Worm (Caenorhabditis elegans): ENCODE measurements around the gene srbc-11.
"Not testable (repeated sequence)": the region's sequence is repeated elsewhere in the genome, so short reads cannot be mapped to it uniquely, and the experiment has no call there.

srbc-11 gene

ce11 chrV:7495189-7495588 is at the start of gene srbc-11:
Gene srbc-11, minus strand, starts transcription at chrV:7495289.
- no peak for TF ChIP-seq unc-62 (GFP tag; optimal IDR thresholded peaks at IDR 0.05)

- TF ChIP-seq unc-62 (GFP tag; optimal IDR thresholded peaks at IDR 0.05), result no peak
These were observed 48.6 kb upstream of the srbc-11 start for ce11 chrV:7543728-7544127.

- TF ChIP-seq unc-62 (GFP tag; optimal IDR thresholded peaks at IDR 0.05), result no peak
These were observed 43.9 kb upstream of the srbc-11 start, which contains the start of gene srh-268 for ce11 chrV:7539015-7539414. Gene srh-268, plus strand, starts transcription at chrV:7539315.

- TF ChIP-seq unc-62 (GFP tag; optimal IDR thresholded peaks at IDR 0.05), result no peak
These were observed 42.9 kb upstream of the srbc-11 start, which contains the start of gene C54F6.12 for ce11 chrV:7538018-7538417. Gene C54F6.12, minus strand, starts transcription at chrV:7538118.

- no peak for TF ChIP-seq unc-62 (GFP tag; optimal IDR thresholded peaks at IDR 0.05)
These were observed 37.9 kb upstream of the srbc-11 start, which contains the start of gene C54F6.3 for ce11 chrV:7532947-7533346. Gene C54F6.3, plus strand, starts transcription at chrV:7533247.

- TF ChIP-seq unc-62 (GFP tag; optimal IDR thresholded peaks at IDR 0.05), result no peak
These were observed 34.8 kb upstream of the srbc-11 start, which contains the start of gene swt-2 for ce11 chrV:7529840-7530239. Gene swt-2, plus strand, starts transcription at chrV:7530140.

ce11 chrV:7528816-7529215 is 33.7 kb upstream of the srbc-11 start, which contains the start of gene C54F6.5:
Gene C54F6.5, plus strand, starts transcription at chrV:7529116.
- TF ChIP-seq unc-62 (GFP tag; optimal IDR thresholded peaks at IDR 0.05), result no peak

- no peak for TF ChIP-seq unc-62 (GFP tag; optimal IDR thresholded peaks at IDR 0.05)
These were observed 32.1 kb upstream of the srbc-11 start, which contains the start of gene C54F6.17 for ce11 chrV:7527153-7527552. Gene C54F6.17, plus strand, starts transcription at chrV:7527453.

- TF ChIP-seq unc-62 (GFP tag; optimal IDR thresholded peaks at IDR 0.05), result no peak
These were observed 30.6 kb upstream of the srbc-11 start, which contains the start of gene C54F6.18 for ce11 chrV:7525695-7526094. Gene C54F6.18, plus strand, starts transcription at chrV:7525995.

- no peak for TF ChIP-seq unc-62 (GFP tag; optimal IDR thresholded peaks at IDR 0.05)
These were observed 29.4 kb upstream of the srbc-11 start, which contains the start of gene C54F6.20 for ce11 chrV:7524447-7524846. Gene C54F6.20, plus strand, starts transcription at chrV:7524747.

- TF ChIP-seq unc-62 (GFP tag; optimal IDR thresholded peaks at IDR 0.05), result no peak
These were observed 28.3 kb upstream of the srbc-11 start, which contains the start of gene C54F6.6 for ce11 chrV:7523392-7523791. Gene C54F6.6, plus strand, starts transcription at chrV:7523692.

- no peak for TF ChIP-seq unc-62 (GFP tag; optimal IDR thresholded peaks at IDR 0.05)
These were observed 27.2 kb upstream of the srbc-11 start, which contains the start of gene C54F6.15 for ce11 chrV:7522279-7522678. Gene C54F6.15, minus strand, starts transcription at chrV:7522379.

- TF ChIP-seq unc-62 (GFP tag; optimal IDR thresholded peaks at IDR 0.05), result no peak
These were observed 26.2 kb upstream of the srbc-11 start for ce11 chrV:7521304-7521703.

- no peak for TF ChIP-seq unc-62 (GFP tag; optimal IDR thresholded peaks at IDR 0.05)
These were observed 25.0 kb upstream of the srbc-11 start, which contains the start of gene srb-19 for ce11 chrV:7520077-7520476. Gene srb-19, minus strand, starts transcription at chrV:7520177.

ce11 chrV:7514939-7515338 is 19.9 kb upstream of the srbc-11 start, which contains the start of gene srb-18:
Gene srb-18, plus strand, starts transcription at chrV:7515239.
- no peak for TF ChIP-seq unc-62 (GFP tag; optimal IDR thresholded peaks at IDR 0.05)

- TF ChIP-seq unc-62 (GFP tag; optimal IDR thresholded peaks at IDR 0.05), result not testable (repeated sequence)
These were observed 16.4 kb upstream of the srbc-11 start, which contains the start of gene nhr-171 for ce11 chrV:7511465-7511864. Gene nhr-171, plus strand, starts transcription at chrV:7511765.

ce11 chrV:7508566-7509044 is 13.5 kb upstream of the srbc-11 start, which contains the start of the genes str-31 and nhr-172:
Gene str-31, minus strand, starts transcription at chrV:7508666.
Gene nhr-172, plus strand, starts transcription at chrV:7508994.
- TF ChIP-seq unc-62 (GFP tag; optimal IDR thresholded peaks at IDR 0.05), result no peak
